Worm (Caenorhabditis elegans) whole organism, L3 larva: ENCODE results near the gene aat-2.

Source experiments
- R02D3.7 ChIP-seq: fragments of 150-350 bp; optimal IDR thresholded peaks from 2 replicates; lab custom pipeline; 2014; ENCODE audit warnings: missing biosample characterization, missing genetic modification characterization
- ZK546.5 ChIP-seq: sonication (generic microtip); optimal IDR thresholded peaks from 2 replicates; lab custom pipeline; 2017; ENCODE audit warnings: missing biosample characterization, missing genetic modification characterization
- aly-2 ChIP-seq: fragments of 150-350 bp; optimal IDR thresholded peaks from 2 replicates; lab custom pipeline; 2014; ENCODE audit warnings: missing biosample characterization, missing genetic modification characterization
- ama-1 ChIP-seq: fragments of 150-350 bp; optimal IDR thresholded peaks from 2 replicates; lab custom pipeline; 2018
- ceh-28 ChIP-seq: fragments of 150-350 bp; optimal IDR thresholded peaks from 2 replicates; lab custom pipeline; 2014; ENCODE audit warnings: missing biosample characterization, missing genetic modification reagents, missing genetic modification characterization
- ceh-9 ChIP-seq: sonication (generic microtip); optimal IDR thresholded peaks from 2 replicates; lab custom pipeline; 2018; ENCODE audit warnings: missing biosample characterization, missing genetic modification characterization
- daf-12 ChIP-seq: fragments of 150-350 bp; optimal IDR thresholded peaks from 2 replicates; lab custom pipeline; 2014; ENCODE audit warnings: missing biosample characterization, missing genetic modification reagents, missing genetic modification characterization
- egl-27 ChIP-seq: sonication (generic microtip); optimal IDR thresholded peaks from 4 replicates; lab custom pipeline; 2017; ENCODE audit warnings: missing biosample characterization, missing genetic modification reagents, missing genetic modification characterization
- egl-5 ChIP-seq: fragments of 150-350 bp; optimal IDR thresholded peaks from 2 replicates; lab custom pipeline; 2017; ENCODE audit warnings: missing biosample characterization, missing genetic modification reagents, missing genetic modification characterization, inconsistent platforms
- elt-1 ChIP-seq: fragments of 150-350 bp; optimal IDR thresholded peaks from 2 replicates; lab custom pipeline; 2014; ENCODE audit warnings: missing biosample characterization, missing genetic modification characterization
- elt-2 ChIP-seq: sonication (generic microtip); optimal IDR thresholded peaks from 2 replicates; lab custom pipeline; 2016; ENCODE audit warnings: missing genetic modification reagents, mild to moderate bottlenecking, missing genetic modification characterization, missing compliant biosample characterization
- eor-1 ChIP-seq, 2 experiments: fragments of 150-350 bp; optimal IDR thresholded peaks; 2 replicates each; lab custom pipeline; 2014 to 2018; ENCODE audit warnings: missing biosample characterization in 2 of 2, missing genetic modification characterization in 2 of 2
- fkh-10 ChIP-seq: sonication (generic microtip); optimal IDR thresholded peaks from 2 replicates; lab custom pipeline; 2017; ENCODE audit warnings: missing biosample characterization, missing genetic modification reagents, missing genetic modification characterization
- fkh-2 ChIP-seq: fragments of 150-350 bp; optimal IDR thresholded peaks from 2 replicates; lab custom pipeline; 2014; ENCODE audit warnings: missing biosample characterization, missing genetic modification reagents, missing genetic modification characterization
- fos-1 ChIP-seq: fragments of 150-350 bp; optimal IDR thresholded peaks from 2 replicates; lab custom pipeline; 2014; ENCODE audit warnings: missing biosample characterization, missing genetic modification characterization
- hmg-11 ChIP-seq: sonication (generic microtip); optimal IDR thresholded peaks from 2 replicates; lab custom pipeline; 2016; ENCODE audit warnings: missing genetic modification characterization, missing compliant biosample characterization
- mdl-1 ChIP-seq: fragments of 150-350 bp; optimal IDR thresholded peaks from 2 replicates; lab custom pipeline; 2014; ENCODE audit warnings: missing biosample characterization, missing genetic modification characterization
- mml-1 ChIP-seq: fragments of 150-350 bp; sonication (generic microtip); optimal IDR thresholded peaks from 3 replicates; lab custom pipeline; 2014; ENCODE audit warnings: missing biosample characterization, missing genetic modification characterization
- nfya-1 ChIP-seq: sonication (generic microtip); optimal IDR thresholded peaks from 2 replicates; lab custom pipeline; 2017; ENCODE audit warnings: missing genetic modification characterization, mild to moderate bottlenecking, missing compliant biosample characterization, antibody characterized with exemption, moderate library complexity; ENCODE audit not compliant: insufficient read depth
- nhr-11 ChIP-seq: fragments of 150-350 bp; optimal IDR thresholded peaks from 2 replicates; lab custom pipeline; 2014; ENCODE audit warnings: missing biosample characterization, missing genetic modification characterization
- nhr-23 ChIP-seq: fragments of 150-350 bp; optimal IDR thresholded peaks from 2 replicates; lab custom pipeline; 2014; ENCODE audit warnings: missing biosample characterization, missing genetic modification reagents, missing genetic modification characterization
- nhr-237 ChIP-seq: fragments of 150-350 bp; optimal IDR thresholded peaks from 2 replicates; lab custom pipeline; 2014; ENCODE audit warnings: missing biosample characterization, missing genetic modification characterization
- nhr-28 ChIP-seq: fragments of 150-350 bp; optimal IDR thresholded peaks from 2 replicates; lab custom pipeline; 2014; ENCODE audit warnings: missing biosample characterization, missing genetic modification characterization
- nhr-43 ChIP-seq: sonication (generic microtip); optimal IDR thresholded peaks from 2 replicates; lab custom pipeline; 2016; ENCODE audit warnings: mild to moderate bottlenecking, missing genetic modification characterization, missing compliant biosample characterization; ENCODE audit not compliant: poor library complexity, severe bottlenecking
- nhr-67 ChIP-seq: fragments of 150-350 bp; optimal IDR thresholded peaks from 2 replicates; lab custom pipeline; 2014; ENCODE audit warnings: missing biosample characterization, missing genetic modification characterization
- nhr-76 ChIP-seq: fragments of 150-350 bp; sonication (generic microtip); optimal IDR thresholded peaks from 5 replicates; lab custom pipeline; 2014; ENCODE audit warnings: missing biosample characterization, missing genetic modification characterization
- nhr-77 ChIP-seq: fragments of 150-350 bp; optimal IDR thresholded peaks from 2 replicates; lab custom pipeline; 2014; ENCODE audit warnings: missing biosample characterization, missing genetic modification characterization
- pha-4 ChIP-seq: fragments of 150-350 bp; optimal IDR thresholded peaks from 2 replicates; lab custom pipeline; 2014; ENCODE audit warnings: missing biosample characterization, missing genetic modification reagents, missing genetic modification characterization
- pqm-1 ChIP-seq: fragments of 150-350 bp; optimal IDR thresholded peaks from 2 replicates; lab custom pipeline; 2017; ENCODE audit warnings: missing biosample characterization, missing genetic modification characterization, inconsistent platforms
- snpc-4 ChIP-seq: fragments of 150-350 bp; optimal IDR thresholded peaks from 2 replicates; lab custom pipeline; 2014; ENCODE audit warnings: missing biosample characterization, missing genetic modification characterization
- tbx-2 ChIP-seq: sonication (generic microtip); optimal IDR thresholded peaks from 2 replicates; lab custom pipeline; 2016; ENCODE audit warnings: mild to moderate bottlenecking, missing genetic modification characterization, missing compliant biosample characterization
- unc-39 ChIP-seq: sonication (generic microtip); optimal IDR thresholded peaks from 4 replicates; lab custom pipeline; 2017; ENCODE audit warnings: missing biosample characterization, missing genetic modification characterization
- unc-62 ChIP-seq: fragments of 150-350 bp; sonication (generic microtip); optimal IDR thresholded peaks from 4 replicates; lab custom pipeline; 2014; ENCODE audit warnings: missing biosample characterization, missing genetic modification reagents, missing genetic modification characterization

Gene aat-2

ce11 chrV:9271835-9272234 lies 25.7 kb upstream of the aat-2 start:
- TF ChIP-seq egl-5 (tag; lab: Kevin White, UChicago) (no peak), hmg-11 (tag; lab: Kevin White, UChicago) (no peak), fos-1 (tag; lab: Kevin White, UChicago) (no peak), mdl-1 (tag; lab: Kevin White, UChicago) (no peak), ceh-28 (no peak), ama-1 (no peak), snpc-4 (tag; lab: Kevin White, UChicago) (no peak), ceh-9 (tag; lab: Kevin White, UChicago) (no peak), unc-62 (GFP tag; lab: Kevin White, UChicago) (no peak), nhr-237 (tag; lab: Kevin White, UChicago) (no peak)

- TF ChIP-seq elt-2 (tag; lab: Kevin White, UChicago) (no peak), nhr-43 (tag; lab: Kevin White, UChicago) (no peak), nfya-1 (peak; percentile 34), elt-1 (no peak), fkh-10 (GFP tag; lab: Kevin White, UChicago) (no peak), pqm-1 (tag; lab: Kevin White, UChicago) (no peak), ceh-9 (tag; lab: Kevin White, UChicago) (no peak), nhr-28 (tag; lab: Kevin White, UChicago) (no peak)
- TF ChIP-seq, all 47 proteins: peak for 1
Measured at ce11 chrV:9270442-9270841, 24.3 kb upstream of the aat-2 start.

ce11 chrV:9268202-9268601 lies 22.0 kb upstream of the aat-2 start:
- TF ChIP-seq fkh-10 (GFP tag; lab: Kevin White, UChicago): no peak
- no peak for TF ChIP-seq elt-1
- no peak for TF ChIP-seq nhr-237 (tag; lab: Kevin White, UChicago)
- no peak for TF ChIP-seq R02D3.7 (tag; lab: Kevin White, UChicago)
- TF ChIP-seq, all 47 proteins: peak for 0

- TF ChIP-seq nhr-28 (tag; lab: Kevin White, UChicago): no peak
- TF ChIP-seq fkh-2 (tag; lab: Kevin White, UChicago): no peak
- TF ChIP-seq nhr-23 (tag; lab: Kevin White, UChicago): no peak
- TF ChIP-seq pha-4 (tag; lab: Kevin White, UChicago): no peak
- TF ChIP-seq aly-2 (tag; lab: Kevin White, UChicago): no peak
- no peak for TF ChIP-seq tbx-2
- TF ChIP-seq nhr-77 (tag; lab: Kevin White, UChicago): no peak
- TF ChIP-seq elt-2 (tag; lab: Kevin White, UChicago): no peak
- no peak for TF ChIP-seq nhr-76 (tag; lab: Kevin White, UChicago)
- no peak for TF ChIP-seq ZK546.5 (tag; lab: Kevin White, UChicago)
- TF ChIP-seq eor-1 (tag; optimal IDR thresholded peaks at IDR 0.05; lab: Kevin White, UChicago): no peak
- TF ChIP-seq daf-12 (tag; lab: Kevin White, UChicago): no peak
- TF ChIP-seq egl-27 (tag; lab: Kevin White, UChicago): no peak
- TF ChIP-seq nhr-67 (tag; lab: Kevin White, UChicago): no peak
- TF ChIP-seq fkh-10 (GFP tag; lab: Kevin White, UChicago): no peak
- no peak for TF ChIP-seq nhr-11 (tag; lab: Kevin White, UChicago)
Measured at ce11 chrV:9266399-9266798, 20.2 kb upstream of the aat-2 start, which contains the start of gene slc-17.7. TSS of gene slc-17.7 (minus strand) at chrV:9266499.

- TF ChIP-seq elt-2 (tag; lab: Kevin White, UChicago) (peak; percentile 50), unc-39 (tag; lab: Kevin White, UChicago) (no peak), fkh-2 (tag; lab: Kevin White, UChicago) (no peak), aly-2 (tag; lab: Kevin White, UChicago) (no peak), mml-1 (tag; lab: Kevin White, UChicago) (no peak), pqm-1 (tag; lab: Kevin White, UChicago) (peak; percentile 70)
- TF ChIP-seq, all 47 proteins: peak for 2
Measured at ce11 chrV:9262708-9263107, 16.5 kb upstream of the aat-2 start.
